Worm (Caenorhabditis elegans): ENCODE results near the gene tap-1.

tap-1 gene

DNA sequence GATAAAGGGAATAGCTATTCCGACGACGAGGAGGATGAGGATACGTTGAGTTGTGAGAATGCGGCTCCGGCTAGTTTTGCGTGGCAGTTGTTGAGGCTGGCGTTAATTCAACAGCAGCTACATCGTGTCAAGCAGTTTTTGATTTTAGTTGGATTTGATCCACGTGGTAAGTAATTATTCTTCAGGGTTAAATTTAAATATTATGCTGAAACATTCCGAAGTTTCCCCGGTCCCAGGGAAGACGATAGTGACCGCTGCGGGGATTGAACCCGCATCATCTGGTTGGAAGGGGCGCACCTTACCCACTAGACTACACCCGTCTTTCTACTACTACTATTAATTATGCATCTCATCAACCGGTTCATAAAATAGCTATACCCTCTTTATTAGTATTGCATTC is 31.8 kb downstream of the tap-1 start:
- TF ChIP-seq hpl-2 (GFP tag; optimal IDR thresholded peaks at IDR 0.05) (no peak), tbx-2 (tag; optimal IDR thresholded peaks at IDR 0.05) (no peak), egl-27 (tag; optimal IDR thresholded peaks at IDR 0.05) (no peak), pag-3 (tag; optimal IDR thresholded peaks at IDR 0.05; ENCODE audit: borderline replicate concordance, insufficient read depth) (no peak), C16A3.4 (tag; optimal IDR thresholded peaks at IDR 0.05) (no peak), hlh-4 (tag; optimal IDR thresholded peaks at IDR 0.05) (no peak), blmp-1 (tag; optimal IDR thresholded peaks at IDR 0.05) (no peak), mab-9 (GFP tag; IDR thresholded peaks at IDR 0.05) (no peak), nhr-11 (tag; optimal IDR thresholded peaks at IDR 0.05) (no peak), lin-13 (GFP tag; optimal IDR thresholded peaks at IDR 0.05) (no peak), nhr-76 (tag; optimal IDR thresholded peaks at IDR 0.05) (no peak), ceh-82 (tag; optimal IDR thresholded peaks at IDR 0.05) (no peak), nhr-85 (tag) (no peak), dsc-1 (tag; optimal IDR thresholded peaks at IDR 0.05) (no peak), zag-1 (tag; optimal IDR thresholded peaks at IDR 0.05) (no peak), nhr-90 (tag; optimal IDR thresholded peaks at IDR 0.05; ENCODE audit: poor library complexity) (no peak), alr-1 (tag; optimal IDR thresholded peaks at IDR 0.05; ENCODE audit: borderline replicate concordance) (no peak), ceh-8 (GFP tag; optimal IDR thresholded peaks at IDR 0.05) (no peak), sup-37 (GFP tag; optimal IDR thresholded peaks at IDR 0.05) (no peak)

DNA sequence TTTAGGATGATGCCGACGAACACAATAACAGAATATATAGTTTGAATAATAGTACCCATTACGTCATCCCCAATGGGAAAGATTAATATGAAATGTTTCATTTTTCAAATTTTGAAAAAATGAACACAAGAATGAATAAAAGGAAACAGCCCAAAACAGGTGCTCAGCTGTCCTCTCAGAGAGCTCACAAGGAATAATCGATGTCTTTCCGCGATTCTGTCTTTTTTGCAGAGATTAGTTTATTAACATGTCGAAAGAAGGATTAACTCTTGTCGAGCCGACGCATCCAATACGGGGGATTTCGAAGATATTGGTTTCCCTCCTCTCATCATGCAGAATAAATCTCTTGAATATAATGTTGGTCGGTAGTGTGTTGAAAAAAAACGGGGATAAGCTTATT is 39.4 kb downstream of the tap-1 start, which contains the start of gene F54E4.2:
TSS of gene F54E4.2 (minus strand) at position 101 of the 400 bp plus-strand sequence.
- TF ChIP-seq snpc-4 (tag; optimal IDR thresholded peaks at IDR 0.05) (no peak), lin-15B (tag; optimal IDR thresholded peaks at IDR 0.05) (no peak), nhr-77 (tag; optimal IDR thresholded peaks at IDR 0.05) (no peak), dsc-1 (tag; optimal IDR thresholded peaks at IDR 0.05) (peak; percentile 55)

ce11 chrX:14633679-14634078 is 44.3 kb downstream of the tap-1 start:
- TF ChIP-seq fkh-8 (tag; optimal IDR thresholded peaks at IDR 0.05) = peak; percentile 1
- TF ChIP-seq lin-14 (GFP tag; optimal IDR thresholded peaks at IDR 0.05) = peak; percentile 38
- no peak for TF ChIP-seq lsy-2 (tag; optimal IDR thresholded peaks at IDR 0.05)
- TF ChIP-seq C04F5.9 (tag; optimal IDR thresholded peaks at IDR 0.05) = no peak
- no peak for TF ChIP-seq efl-1 (optimal IDR thresholded peaks at IDR 0.05)
- peak in 1 of 2 experiments; percentile 20 for TF ChIP-seq efl-1 (GFP tag; optimal IDR thresholded peaks at IDR 0.05 in 1 of 2)
- no peak for TF ChIP-seq lin-35 (GFP tag; optimal IDR thresholded peaks at IDR 0.05)
- no peak for TF ChIP-seq zip-4 (GFP tag; optimal IDR thresholded peaks at IDR 0.05)

DNA sequence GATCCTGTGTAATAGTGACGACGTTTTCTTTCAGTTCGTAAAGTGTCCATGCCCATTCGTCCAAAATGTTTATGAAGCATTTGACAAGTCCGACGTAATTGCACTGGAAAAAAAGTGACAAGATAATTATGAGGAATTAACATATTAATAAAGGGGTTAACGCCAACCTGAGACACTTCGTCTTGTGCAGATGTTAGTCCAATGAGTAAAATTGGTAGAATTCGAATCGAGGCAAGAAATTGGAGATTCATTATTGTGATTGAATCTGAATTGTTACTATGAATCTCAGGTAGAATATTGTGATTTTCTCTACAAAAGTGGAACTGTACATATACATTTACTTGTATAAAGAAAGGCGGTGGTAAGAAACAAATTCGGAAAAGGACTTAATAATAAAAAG is 46.7 kb downstream of the tap-1 start, which contains the start of gene F54E4.3:
TSS of gene F54E4.3 (minus strand) at position 265 of the 400 bp plus-strand sequence.
- no peak for TF ChIP-seq dsc-1 (tag; optimal IDR thresholded peaks at IDR 0.05)
- no peak for TF ChIP-seq ceh-88 (GFP tag; IDR thresholded peaks at IDR 0.05)
- TF ChIP-seq irx-1 (tag; optimal IDR thresholded peaks at IDR 0.05) = no peak
- TF ChIP-seq lin-15B (tag; optimal IDR thresholded peaks at IDR 0.05) = no peak
- TF ChIP-seq elt-3 (tag; optimal IDR thresholded peaks at IDR 0.05) = no peak
- TF ChIP-seq xbp-1 (tag; optimal IDR thresholded peaks at IDR 0.05) = no peak
- no peak for TF ChIP-seq egl-27 (tag; optimal IDR thresholded peaks at IDR 0.05)
- no peak for TF ChIP-seq ceh-90 (tag; optimal IDR thresholded peaks at IDR 0.05)

- TF ChIP-seq ceh-8 (GFP tag; optimal IDR thresholded peaks at IDR 0.05) = peak; percentile 25
- peak; percentile 37; the same call in 1 of the 2 replicates for TF ChIP-seq nhr-19 (GFP tag; conservative IDR thresholded peaks at IDR 0.05)
- peak; percentile 40 for TF ChIP-seq fkh-10 (GFP tag; optimal IDR thresholded peaks at IDR 0.05)
- TF ChIP-seq ceh-82 (tag; optimal IDR thresholded peaks at IDR 0.05) = peak in 2 of 3 experiments; percentile 55 to 60
- no peak for TF ChIP-seq F16B12.6 (tag; optimal IDR thresholded peaks at IDR 0.05)
- peak; percentile 18 for TF ChIP-seq nhr-71 (tag; optimal IDR thresholded peaks at IDR 0.05)
- peak in 1 of 2 experiments; percentile 34 for TF ChIP-seq lsy-2 (tag; optimal IDR thresholded peaks at IDR 0.05)
- peak; percentile 86 for TF ChIP-seq lin-14 (GFP tag; optimal IDR thresholded peaks at IDR 0.05)
- TF ChIP-seq isw-1 (GFP tag; IDR thresholded peaks at IDR 0.05) = peak; percentile 37; the same call in 1 of the 2 replicates
- no peak for TF ChIP-seq rnt-1 (tag; optimal IDR thresholded peaks at IDR 0.05)
- TF ChIP-seq sox-4 (tag; optimal IDR thresholded peaks at IDR 0.05) = no peak
- TF ChIP-seq Y116A8C.19 (tag; optimal IDR thresholded peaks at IDR 0.05; ENCODE audit: borderline replicate concordance) = no peak
- peak; percentile 70 for TF ChIP-seq fkh-8 (tag; optimal IDR thresholded peaks at IDR 0.05)
- no peak for TF ChIP-seq mef-2 (tag; optimal IDR thresholded peaks at IDR 0.05)
- peak; percentile 20 for TF ChIP-seq snpc-4 (tag; optimal IDR thresholded peaks at IDR 0.05)
- TF ChIP-seq nhr-76 (tag; optimal IDR thresholded peaks at IDR 0.05) = no peak
- no peak for TF ChIP-seq egl-13 (tag; optimal IDR thresholded peaks at IDR 0.05)
These were observed 47.3 kb downstream of the tap-1 start for ce11 chrX:14636712-14637111.
